Worm (Caenorhabditis elegans): Measurements from ENCODE around the gene K12H6.6.
A peak's percentile ranks its signal among the peaks of the same experiment; 100 is the strongest.

Gene K12H6.6

DNA sequence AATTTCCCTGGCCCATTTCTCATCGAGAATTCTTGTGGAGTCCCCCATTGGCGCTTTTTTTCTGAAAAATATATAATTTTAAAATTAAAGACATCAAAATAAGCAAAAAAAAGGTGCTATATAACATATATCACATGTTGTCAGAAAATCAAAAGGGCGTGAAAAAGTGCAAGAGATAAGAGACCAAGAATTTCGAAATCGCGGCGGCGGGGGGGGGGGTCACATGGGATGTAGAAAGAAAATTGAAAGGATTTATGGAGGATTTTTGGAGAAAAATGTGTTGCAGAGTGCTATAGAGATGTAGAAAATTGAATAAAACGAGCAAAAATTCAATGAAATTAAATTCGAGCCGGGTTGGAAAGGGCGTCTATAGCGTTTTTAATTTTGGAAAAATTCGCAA lies at the start of gene K12H6.6:
TSS of gene K12H6.6 (minus strand) at position 61 of the 400 bp plus-strand sequence.
- TF ChIP-seq elt-2 (tag; optimal IDR thresholded peaks at IDR 0.05) (peak; percentile 17), skn-1 (tag; optimal IDR thresholded peaks at IDR 0.05) (no peak), nhr-76 (tag; optimal IDR thresholded peaks at IDR 0.05) (no peak)

DNA sequence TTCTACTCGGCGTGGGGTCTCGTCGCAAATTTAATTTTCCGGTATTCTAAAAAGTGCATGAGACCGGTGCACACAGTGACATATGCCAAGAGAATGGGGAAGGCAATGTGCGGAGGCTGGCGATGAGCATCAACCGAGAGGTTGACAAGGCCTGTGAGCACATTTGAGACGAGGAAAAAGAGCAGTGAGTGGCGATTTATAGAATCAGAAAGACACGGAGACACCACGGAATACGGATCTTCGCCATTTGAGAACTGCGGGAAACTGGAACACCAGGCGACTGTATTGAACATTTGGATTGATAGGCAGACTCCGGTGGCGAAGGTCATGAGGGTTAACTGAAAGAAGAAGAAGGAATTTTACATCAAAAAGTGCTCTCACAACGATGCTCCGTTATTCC lies 47.9 kb upstream of the K12H6.6 start:
- TF ChIP-seq nhr-77 (tag; optimal IDR thresholded peaks at IDR 0.05), result no peak
- TF ChIP-seq eor-1 (tag; optimal IDR thresholded peaks at IDR 0.05), result no peak
- TF ChIP-seq fos-1 (tag; optimal IDR thresholded peaks at IDR 0.05), result no peak
- TF ChIP-seq nhr-12 (tag; optimal IDR thresholded peaks at IDR 0.05), result no peak
- TF ChIP-seq zag-1 (tag; optimal IDR thresholded peaks at IDR 0.05), result no peak
- no peak for TF ChIP-seq ztf-4 (tag; optimal IDR thresholded peaks at IDR 0.05)
- TF ChIP-seq nhr-237 (tag; optimal IDR thresholded peaks at IDR 0.05), result no peak
- no peak for TF ChIP-seq egl-5 (tag; optimal IDR thresholded peaks at IDR 0.05)
- no peak for TF ChIP-seq pqm-1 (tag; optimal IDR thresholded peaks at IDR 0.05)
- no peak for TF ChIP-seq ceh-82 (tag; optimal IDR thresholded peaks at IDR 0.05)
- TF ChIP-seq elt-2 (tag; optimal IDR thresholded peaks at IDR 0.05), result no peak
- no peak for TF ChIP-seq nhr-28 (tag; optimal IDR thresholded peaks at IDR 0.05)
- TF ChIP-seq nhr-76 (tag; optimal IDR thresholded peaks at IDR 0.05), result no peak
- TF ChIP-seq nhr-25 (tag; optimal IDR thresholded peaks at IDR 0.05), result no peak
- TF ChIP-seq pha-4 (tag; optimal IDR thresholded peaks at IDR 0.05), result no peak
- TF ChIP-seq ceh-16 (tag; optimal IDR thresholded peaks at IDR 0.05), result no peak

- no peak for TF ChIP-seq skn-1 (tag; optimal IDR thresholded peaks at IDR 0.05)
- TF ChIP-seq elt-2 (tag; optimal IDR thresholded peaks at IDR 0.05), result no peak
- TF ChIP-seq egl-5 (tag; optimal IDR thresholded peaks at IDR 0.05), result no peak
- no peak for TF ChIP-seq hmg-11 (tag; optimal IDR thresholded peaks at IDR 0.05)
- no peak for TF ChIP-seq ama-1 (optimal IDR thresholded peaks at IDR 0.05)
- no peak for TF ChIP-seq ceh-28 (tag; optimal IDR thresholded peaks at IDR 0.05)
- TF ChIP-seq fkh-10 (GFP tag; optimal IDR thresholded peaks at IDR 0.05), result no peak
- TF ChIP-seq unc-62 (GFP tag; optimal IDR thresholded peaks at IDR 0.05), result no peak
- TF ChIP-seq nhr-28 (tag; optimal IDR thresholded peaks at IDR 0.05), result no peak
- no peak for TF ChIP-seq aly-2 (tag; optimal IDR thresholded peaks at IDR 0.05)
- no peak for TF ChIP-seq nhr-12 (tag; optimal IDR thresholded peaks at IDR 0.05)
Observed at ce11 chrII:2874801-2875200, 43.8 kb upstream of the K12H6.6 start, which contains the start of gene Y110A2AL.1. Y110A2AL.1 (plus strand) TSS chrII:2875101.

DNA sequence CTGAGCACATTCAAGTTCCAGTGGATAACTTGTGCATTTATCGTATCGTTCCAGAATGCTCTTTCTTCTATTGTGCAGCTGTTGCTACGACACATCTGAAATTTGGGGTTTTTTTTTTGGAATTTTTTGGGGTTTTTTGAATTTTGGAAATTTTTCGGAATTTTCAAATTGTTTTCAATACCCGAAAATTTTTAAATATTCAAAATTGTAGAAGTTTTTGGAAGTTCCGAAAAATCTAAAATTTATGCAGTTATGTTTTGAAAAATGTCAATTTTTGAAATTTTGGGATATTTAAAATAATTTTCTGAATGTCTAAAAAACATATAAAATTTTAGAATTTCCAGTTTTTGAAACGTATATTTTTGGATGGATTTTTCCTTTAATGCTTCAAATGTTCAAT lies 40.8 kb upstream of the K12H6.6 start, which contains the start of gene Y110A2AL.10:
TSS of gene Y110A2AL.10 (minus strand) at position 101 of the 400 bp plus-strand sequence.
- no peak for TF ChIP-seq ztf-11 (tag; optimal IDR thresholded peaks at IDR 0.05)
- TF ChIP-seq nhr-76 (tag; optimal IDR thresholded peaks at IDR 0.05), result no peak
- TF ChIP-seq ceh-16 (tag; optimal IDR thresholded peaks at IDR 0.05), result no peak
- TF ChIP-seq nhr-11 (tag; optimal IDR thresholded peaks at IDR 0.05), result no peak

- TF ChIP-seq fkh-2 (tag; optimal IDR thresholded peaks at IDR 0.05), result no peak
- no peak for TF ChIP-seq lin-39 (tag; optimal IDR thresholded peaks at IDR 0.05)
- TF ChIP-seq ceh-82 (tag; optimal IDR thresholded peaks at IDR 0.05), result no peak
- TF ChIP-seq nhr-25 (tag; optimal IDR thresholded peaks at IDR 0.05), result no peak
- TF ChIP-seq R02D3.7 (tag; optimal IDR thresholded peaks at IDR 0.05), result no peak
- no peak for TF ChIP-seq sea-2 (GFP tag; optimal IDR thresholded peaks at IDR 0.05)
- TF ChIP-seq ztf-4 (tag; optimal IDR thresholded peaks at IDR 0.05), result no peak
- no peak for TF ChIP-seq fkh-10 (GFP tag; optimal IDR thresholded peaks at IDR 0.05)
- no peak for TF ChIP-seq pqm-1 (tag; optimal IDR thresholded peaks at IDR 0.05)
- no peak for TF ChIP-seq elt-1 (tag; optimal IDR thresholded peaks at IDR 0.05)
- no peak for TF ChIP-seq fos-1 (tag; optimal IDR thresholded peaks at IDR 0.05)
- no peak for TF ChIP-seq daf-12 (tag; optimal IDR thresholded peaks at IDR 0.05)
- TF ChIP-seq eor-1 (tag; optimal IDR thresholded peaks at IDR 0.05), result no peak
- TF ChIP-seq aly-2 (tag; optimal IDR thresholded peaks at IDR 0.05), result no peak
- no peak for TF ChIP-seq ztf-11 (tag; optimal IDR thresholded peaks at IDR 0.05)
- no peak for TF ChIP-seq nhr-237 (tag; optimal IDR thresholded peaks at IDR 0.05)
- no peak for TF ChIP-seq elt-3 (tag; optimal IDR thresholded peaks at IDR 0.05)
Observed at ce11 chrII:2867701-2868100, 36.7 kb upstream of the K12H6.6 start, which contains the start of gene Y110A2AL.2. Y110A2AL.2 (plus strand) TSS chrII:2868001.

DNA sequence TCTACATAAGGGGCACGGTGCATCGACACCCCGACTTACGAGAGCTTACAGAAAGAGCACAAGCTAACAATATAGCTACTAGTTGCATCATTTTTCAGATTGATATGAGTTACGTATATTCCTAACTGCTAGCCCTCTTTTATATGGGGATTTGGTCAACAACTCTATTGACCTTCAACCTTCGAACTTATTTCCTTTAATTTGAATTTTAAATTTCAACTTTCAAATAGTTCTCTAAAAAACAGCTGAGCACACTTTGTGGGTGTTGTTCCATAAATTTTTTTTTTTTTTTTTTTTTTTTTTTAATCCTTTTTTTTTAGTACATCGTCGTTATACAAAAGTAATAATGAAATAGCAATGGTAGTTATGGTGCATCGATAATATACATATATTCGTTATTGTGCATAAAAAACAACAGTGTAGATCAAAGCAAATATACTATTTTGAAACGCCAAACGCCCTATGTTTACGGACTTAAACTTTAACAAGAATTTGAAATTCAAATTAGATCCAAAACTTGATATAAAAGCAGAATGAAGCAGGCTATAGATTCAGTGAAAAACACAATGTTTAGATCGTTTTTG lies 35.6 kb upstream of the K12H6.6 start, which contains the start of the genes Y110A2AL.9 and Y110A2AL.3:
TSS of gene Y110A2AL.9 (minus strand) at position 101 of the 584 bp plus-strand sequence.
TSS of gene Y110A2AL.3 (plus strand) at position 534 of the 584 bp plus-strand sequence.
- TF ChIP-seq ztf-4 (tag; optimal IDR thresholded peaks at IDR 0.05), result no peak
- no peak for TF ChIP-seq jun-1 (tag; optimal IDR thresholded peaks at IDR 0.05)
- no peak for TF ChIP-seq aly-2 (tag; optimal IDR thresholded peaks at IDR 0.05)
- no peak for TF ChIP-seq sea-2 (GFP tag; optimal IDR thresholded peaks at IDR 0.05)
- no peak for TF ChIP-seq elt-3 (tag; optimal IDR thresholded peaks at IDR 0.05)
- TF ChIP-seq ceh-16 (tag; optimal IDR thresholded peaks at IDR 0.05), result no peak
- no peak for TF ChIP-seq nfya-1 (tag; optimal IDR thresholded peaks at IDR 0.05; ENCODE audit: insufficient read depth)
- TF ChIP-seq tbx-2 (tag; optimal IDR thresholded peaks at IDR 0.05), result no peak
- no peak for TF ChIP-seq ZK546.5 (tag; optimal IDR thresholded peaks at IDR 0.05)
- no peak for TF ChIP-seq ztf-11 (tag; optimal IDR thresholded peaks at IDR 0.05)
- no peak for TF ChIP-seq lin-15B (tag; optimal IDR thresholded peaks at IDR 0.05)
- no peak for TF ChIP-seq nhr-23 (tag; optimal IDR thresholded peaks at IDR 0.05)
- TF ChIP-seq zag-1 (tag; optimal IDR thresholded peaks at IDR 0.05), result no peak
- TF ChIP-seq nhr-67 (tag; optimal IDR thresholded peaks at IDR 0.05), result no peak
- no peak for TF ChIP-seq ama-1 (optimal IDR thresholded peaks at IDR 0.05)
- no peak for TF ChIP-seq fkh-2 (tag; optimal IDR thresholded peaks at IDR 0.05)
